Worm (Caenorhabditis elegans): Measurements from ENCODE around the gene E04D5.4.

DNA sequence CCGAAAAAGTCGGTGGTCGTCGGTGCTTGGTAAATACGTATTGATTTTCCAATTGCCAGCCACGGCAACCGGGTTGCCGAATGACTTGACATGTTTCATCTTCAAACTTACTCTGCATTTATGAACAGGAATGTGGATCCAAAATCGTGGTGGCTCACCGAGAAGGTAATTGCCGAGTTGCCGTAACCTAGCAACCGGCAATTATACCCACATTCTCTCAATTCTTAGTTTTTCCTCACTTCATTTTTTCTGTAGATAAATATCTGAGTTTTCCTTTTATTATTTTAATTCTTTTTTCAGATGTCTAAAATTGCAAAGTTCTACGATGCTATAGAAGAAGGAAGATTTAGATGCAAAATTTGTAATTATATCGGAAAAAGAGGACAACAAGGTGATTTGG, 12.5 kb downstream of the E04D5.4 start, which contains the start of gene ZK673.4:
- TF ChIP-seq nhr-12 (tag; optimal IDR thresholded peaks at IDR 0.05) (no peak), pha-4 (tag; optimal IDR thresholded peaks at IDR 0.05) (no peak), mdl-1 (tag; optimal IDR thresholded peaks at IDR 0.05) (no peak)
